Fruit fly (Drosophila melanogaster) whole organism, pupa: ENCODE measurements around the gene CG13038.

Experiments
- CG10348 ChIP-seq: fragments of 200-800 bp; sonication (Bioruptor generic); IDR thresholded peaks from 2 replicates; pipeline ENCODE4 v1.3.6; 2022; ENCODE audit warnings: missing biosample characterization, missing genetic modification characterization
- CG12605 ChIP-seq: fragments of 200-800 bp; sonication (Bioruptor generic); IDR thresholded peaks from 2 replicates; pipeline ENCODE4 v1.3.6; 2022; ENCODE audit warnings: missing biosample characterization, missing genetic modification characterization
- CG13204 ChIP-seq: fragments of 200-800 bp; sonication (Bioruptor generic); optimal IDR thresholded peaks from 2 replicates; lab custom pipeline; 2018; ENCODE audit warnings: missing biosample characterization, mild to moderate bottlenecking, missing genetic modification characterization, moderate library complexity
- CG14655 ChIP-seq: fragments of 200-800 bp; sonication (Bioruptor generic); optimal IDR thresholded peaks from 3 replicates; lab custom pipeline; 2017; ENCODE audit warnings: mild to moderate bottlenecking, missing biosample characterization, missing genetic modification reagents, missing genetic modification characterization
- CG15710 ChIP-seq: fragments of 200-800 bp; sonication (Bioruptor generic); optimal IDR thresholded peaks from 2 replicates; lab custom pipeline; 2018; ENCODE audit warnings: missing biosample characterization, mild to moderate bottlenecking, missing genetic modification characterization, moderate library complexity
- CG17806 ChIP-seq: fragments of 200-800 bp; sonication (Bioruptor generic); optimal IDR thresholded peaks from 2 replicates; lab custom pipeline; 2018; ENCODE audit warnings: missing biosample characterization, mild to moderate bottlenecking, missing genetic modification characterization, moderate library complexity
- CG32121 ChIP-seq: fragments of 200-800 bp; sonication (Bioruptor generic); IDR thresholded peaks from 2 replicates; pipeline ENCODE4 v1.3.6; 2022; ENCODE audit warnings: missing biosample characterization, missing genetic modification characterization
- CG34367 ChIP-seq: fragments of 200-800 bp; sonication (Bioruptor generic); optimal IDR thresholded peaks from 2 replicates; lab custom pipeline; 2018; ENCODE audit warnings: missing biosample characterization, mild to moderate bottlenecking, missing genetic modification characterization
- CG4496 ChIP-seq: fragments of 200-800 bp; sonication (Bioruptor generic); IDR thresholded peaks from 3 replicates; pipeline ENCODE4 v1.3.6; 2022; ENCODE audit warnings: missing biosample characterization, missing genetic modification characterization
- CG8159 ChIP-seq: fragments of 200-800 bp; sonication (Bioruptor generic); optimal IDR thresholded peaks from 3 replicates; lab custom pipeline; 2018; ENCODE audit warnings: missing biosample characterization, mild to moderate bottlenecking, missing genetic modification characterization, moderate library complexity
- CG8301 ChIP-seq: fragments of 200-800 bp; sonication (Bioruptor generic); optimal IDR thresholded peaks from 2 replicates; lab custom pipeline; 2018; ENCODE audit warnings: missing biosample characterization, mild to moderate bottlenecking, missing genetic modification characterization
- CG9948 ChIP-seq: fragments of 200-800 bp; sonication (Bioruptor generic); optimal IDR thresholded peaks from 2 replicates; lab custom pipeline; 2018; ENCODE audit warnings: missing biosample characterization, mild to moderate bottlenecking, missing genetic modification characterization, moderate library complexity
- D1 ChIP-seq: fragments of 200-800 bp; sonication (Bioruptor generic); optimal IDR thresholded peaks from 2 replicates; lab custom pipeline; 2018; ENCODE audit warnings: missing biosample characterization, mild to moderate bottlenecking, missing genetic modification characterization, moderate library complexity
- EcR ChIP-seq: fragments of 200-800 bp; sonication (Bioruptor generic); optimal IDR thresholded peaks from 3 replicates; lab custom pipeline; 2019; ENCODE audit warnings: missing biosample characterization, missing genetic modification characterization, mild to moderate bottlenecking, moderate library complexity, missing genetic modification reagents
- Ets98B ChIP-seq: fragments of 200-800 bp; sonication (Bioruptor generic); IDR thresholded peaks from 2 replicates; pipeline ENCODE4 v1.3.6; 2022; ENCODE audit warnings: missing biosample characterization, missing genetic modification characterization
- Pif1A ChIP-seq: fragments of 200-800 bp; sonication (Bioruptor generic); optimal IDR thresholded peaks from 3 replicates; lab custom pipeline; 2016; ENCODE audit warnings: missing biosample characterization, missing genetic modification characterization
- Pif1B ChIP-seq: fragments of 200-800 bp; sonication (Bioruptor generic); optimal IDR thresholded peaks from 3 replicates; lab custom pipeline; 2016; ENCODE audit warnings: missing biosample characterization, missing genetic modification characterization
- Snoo ChIP-seq: fragments of 200-800 bp; sonication (Bioruptor generic); optimal IDR thresholded peaks from 3 replicates; lab custom pipeline; 2017; ENCODE audit warnings: missing biosample characterization, mild to moderate bottlenecking, missing genetic modification characterization, inconsistent platforms
- fd96Ca ChIP-seq: fragments of 200-800 bp; sonication (Bioruptor generic); IDR thresholded peaks from 3 replicates; pipeline ENCODE4 v1.3.6; 2022; ENCODE audit warnings: missing biosample characterization, missing genetic modification characterization
- gl ChIP-seq: fragments of 200-800 bp; sonication (Bioruptor generic); optimal IDR thresholded peaks from 2 replicates; lab custom pipeline; 2018; ENCODE audit warnings: missing biosample characterization, mild to moderate bottlenecking, missing genetic modification characterization
- rn ChIP-seq: fragments of 200-800 bp; sonication (Bioruptor generic); IDR thresholded peaks from 2 replicates; pipeline ENCODE4 v1.3.6; 2022; ENCODE audit warnings: missing biosample characterization, missing genetic modification characterization

The CG13038 gene

dm6 chr3L:16285346-16285911 is 42.3 kb downstream of the CG13038 start, which contains the start of gene CG13047:
Gene CG13047 (minus strand): TSS chr3L:16285396.
- TF ChIP-seq CG34367 (tag; lab: Kevin White, UChicago), result peak; percentile 1
- TF ChIP-seq CG13204 (GFP tag; lab: Kevin White, UChicago), result no peak
- TF ChIP-seq CG17806 (tag; lab: Kevin White, UChicago), result peak; percentile 33
- TF ChIP-seq CG9948, result peak; percentile 52
- TF ChIP-seq CG14655, result peak; percentile 17
- TF ChIP-seq EcR, result no peak
- no peak for TF ChIP-seq Pif1A (GFP tag; lab: Kevin White, UChicago)
- peak; percentile 55 for TF ChIP-seq CG8159 (tag; lab: Kevin White, UChicago)
- TF ChIP-seq CG4496, result 0 out of 3 replicates have a peak, but pooled peaks have one; percentile 17
- TF ChIP-seq Pif1B, result no peak
- no peak for TF ChIP-seq fd96Ca
- peak; percentile 29 for TF ChIP-seq CG15710 (tag; lab: Kevin White, UChicago)
- no peak for TF ChIP-seq Ets98B (GFP tag; lab: Robert Waterston, UW)
- no peak for TF ChIP-seq CG10348 (GFP tag; lab: Robert Waterston, UW)
- TF ChIP-seq CG12605, result no peak

dm6 chr3L:16283821-16284220 is 43.9 kb downstream of the CG13038 start, which contains the start of gene CG13048:
Gene CG13048 (minus strand): TSS chr3L:16283921.
- TF ChIP-seq CG10348 (GFP tag; lab: Robert Waterston, UW) (0 out of 2 replicates have a peak, but pooled peaks have one; percentile 16), rn (GFP tag; lab: Robert Waterston, UW) (no peak)

dm6 chr3L:16281880-16282556 is 45.7 kb downstream of the CG13038 start, which contains the start of gene CG13049:
Gene CG13049 (minus strand): TSS chr3L:16281930.
- TF ChIP-seq CG14655, result no peak
- TF ChIP-seq EcR, result no peak
- TF ChIP-seq Pif1A (GFP tag; lab: Kevin White, UChicago), result no peak
- TF ChIP-seq Snoo, result no peak
- TF ChIP-seq fd96Ca, result no peak
- no peak for TF ChIP-seq CG9948
- TF ChIP-seq gl, result no peak
- no peak for TF ChIP-seq CG13204 (GFP tag; lab: Kevin White, UChicago)
- no peak for TF ChIP-seq CG15710 (tag; lab: Kevin White, UChicago)
- TF ChIP-seq Ets98B (GFP tag; lab: Robert Waterston, UW), result no peak
- no peak for TF ChIP-seq rn (GFP tag; lab: Robert Waterston, UW)
- no peak for TF ChIP-seq CG8301
- no peak for TF ChIP-seq CG32121 (GFP tag; lab: Robert Waterston, UW)
- TF ChIP-seq CG17806 (tag; lab: Kevin White, UChicago), result no peak
- TF ChIP-seq CG34367 (tag; lab: Kevin White, UChicago), result no peak

dm6 chr3L:16279987-16280454 is 47.7 kb downstream of the CG13038 start, which contains the start of gene CG13064:
Gene CG13064 (plus strand): TSS chr3L:16280404.
- TF ChIP-seq Snoo (no peak), EcR (peak; percentile 96)
- TF ChIP-seq, all 21 proteins: peak for 1

- TF ChIP-seq Ets98B (GFP tag; lab: Robert Waterston, UW), result no peak
- no peak for TF ChIP-seq CG17806 (tag; lab: Kevin White, UChicago)
- no peak for TF ChIP-seq Snoo
- TF ChIP-seq D1 (tag; lab: Kevin White, UChicago), result no peak
- no peak for TF ChIP-seq CG9948
- TF ChIP-seq EcR, result no peak
- TF ChIP-seq CG14655, result no peak
- no peak for TF ChIP-seq CG15710 (tag; lab: Kevin White, UChicago)
- no peak for TF ChIP-seq fd96Ca
- TF ChIP-seq CG10348 (GFP tag; lab: Robert Waterston, UW), result no peak
Measured at dm6 chr3L:16279171-16279570, 48.5 kb downstream of the CG13038 start, which contains the start of gene CG13050. Gene CG13050 (minus strand): TSS chr3L:16279271.
